Worm (Caenorhabditis elegans) whole organism, L4/young adult: ENCODE results near the gene Y26E6A.2.
A peak's percentile ranks its signal among the peaks of the same experiment; 100 is the strongest.

Source experiments
- W03F9.2 ChIP-seq: fragments of 150-350 bp; optimal IDR thresholded peaks from 2 replicates; lab custom pipeline; 2014; ENCODE audit warnings: missing biosample characterization, missing genetic modification characterization
- dao-5 ChIP-seq: sonication (generic microtip); optimal IDR thresholded peaks from 2 replicates; lab custom pipeline; 2016; ENCODE audit warnings: missing genotype, missing genetic modification characterization, moderate library complexity, missing compliant biosample characterization
- him-1 ChIP-seq: sonication (generic microtip); optimal IDR thresholded peaks from 2 replicates; lab custom pipeline; 2016; ENCODE audit warnings: missing genotype, missing genetic modification reagents, missing genetic modification characterization, missing compliant biosample characterization

Gene Y26E6A.2

DNA sequence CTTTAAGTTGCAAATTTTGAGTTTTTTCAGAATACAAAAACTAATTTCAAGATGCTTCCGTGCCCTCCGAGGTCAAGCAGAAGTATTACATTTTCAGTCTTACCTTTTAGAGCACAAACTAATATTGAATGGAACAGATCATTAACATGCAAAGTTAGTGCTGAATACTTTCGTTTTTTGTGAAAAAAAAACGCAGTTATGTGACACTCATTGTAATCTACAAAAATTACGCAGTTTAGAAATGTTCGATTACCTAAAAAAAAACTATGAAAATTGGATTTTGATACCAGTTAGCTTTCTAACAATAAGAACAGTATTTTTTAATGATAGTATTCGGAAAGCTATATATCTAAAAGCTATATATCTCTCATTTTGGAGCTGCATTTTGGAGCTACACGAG is 27.7 kb upstream of the Y26E6A.2 start:
- TF ChIP-seq him-1 (tag; lab: Kevin White, UChicago) (no peak), dao-5 (tag; lab: Kevin White, UChicago) (no peak), W03F9.2 (no peak)

DNA sequence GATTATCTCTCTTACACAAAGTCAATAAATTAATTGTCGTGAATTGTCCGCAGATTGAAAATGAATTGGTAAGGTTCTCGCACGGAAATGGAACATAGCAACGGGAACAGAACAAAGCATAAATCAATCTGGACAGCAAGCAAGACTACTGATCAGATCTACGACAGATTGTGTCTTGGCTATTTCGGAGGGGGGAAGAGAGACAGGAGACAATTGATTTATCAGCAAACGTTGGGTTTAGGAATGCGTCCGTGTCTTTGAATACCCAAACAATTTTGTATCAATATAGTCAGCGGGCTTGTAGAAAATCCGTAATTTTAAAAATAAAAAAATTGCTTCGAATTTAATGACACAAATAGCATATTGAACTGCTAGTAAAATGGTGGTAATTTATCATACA is 27.1 kb upstream of the Y26E6A.2 start:
- no peak for TF ChIP-seq him-1 (tag; lab: Kevin White, UChicago)
- no peak for TF ChIP-seq W03F9.2
- no peak for TF ChIP-seq dao-5 (tag; lab: Kevin White, UChicago)

DNA sequence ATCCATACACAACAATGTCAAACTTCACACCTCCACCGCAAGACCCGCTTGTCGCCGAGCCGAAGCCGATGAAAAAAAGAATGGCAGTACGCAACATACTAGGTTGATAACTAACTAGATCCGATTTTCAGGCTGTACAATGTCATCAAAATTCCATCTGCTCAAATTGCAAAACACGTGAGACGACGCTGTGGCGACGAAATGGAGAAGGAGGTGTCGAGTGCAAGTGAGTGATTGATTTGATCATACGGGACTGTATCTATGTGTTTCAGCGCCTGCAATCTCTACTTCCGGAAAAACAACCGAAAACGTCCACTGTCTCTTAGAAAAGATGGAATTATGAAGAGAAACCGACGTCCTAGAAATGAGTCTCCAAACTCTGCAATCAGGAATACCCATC is 26.1 kb upstream of the Y26E6A.2 start:
- TF ChIP-seq him-1 (tag; lab: Kevin White, UChicago) = no peak
- TF ChIP-seq dao-5 (tag; lab: Kevin White, UChicago) = no peak
- TF ChIP-seq W03F9.2 = no peak

DNA sequence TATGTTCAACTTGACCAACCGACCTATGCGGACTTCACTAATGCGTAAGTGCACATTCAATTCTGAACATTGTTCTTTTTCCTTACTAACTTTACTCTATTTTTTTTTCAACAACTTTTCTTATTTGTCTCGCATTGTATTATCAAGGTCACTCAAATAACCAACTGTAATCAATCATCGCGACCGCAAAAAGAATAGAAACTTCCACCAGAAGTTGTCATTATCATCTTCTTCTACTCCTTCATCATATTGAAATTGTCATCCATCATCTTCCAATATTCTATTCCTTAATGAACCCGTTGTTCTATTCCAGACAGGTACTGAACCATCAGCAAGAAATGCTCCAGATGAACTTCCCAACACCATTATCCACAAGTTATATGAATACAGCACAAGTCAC is 25.2 kb upstream of the Y26E6A.2 start:
- TF ChIP-seq W03F9.2 (no peak), him-1 (tag; lab: Kevin White, UChicago) (no peak), dao-5 (tag; lab: Kevin White, UChicago) (no peak)

DNA sequence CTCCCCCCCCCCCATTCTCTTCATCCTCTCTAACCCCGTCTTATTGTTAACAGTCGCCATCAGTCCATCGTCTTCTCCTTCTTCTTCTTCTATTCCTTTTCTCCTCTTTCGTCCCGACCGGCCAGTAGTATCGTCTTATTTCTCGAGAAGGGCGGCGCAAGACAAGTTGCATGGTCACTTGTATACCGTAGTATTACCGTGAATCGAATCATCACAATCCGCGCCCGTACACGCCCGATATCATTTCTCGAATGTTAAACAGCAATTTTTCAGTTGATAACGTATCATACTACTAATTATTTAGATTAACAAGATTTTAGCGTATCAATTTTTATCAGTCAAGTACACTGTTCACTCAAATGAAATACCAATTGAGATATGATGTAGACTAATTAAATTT is 23.7 kb upstream of the Y26E6A.2 start:
- TF ChIP-seq him-1 (tag; lab: Kevin White, UChicago) (no peak), W03F9.2 (no peak), dao-5 (tag; lab: Kevin White, UChicago) (no peak)

DNA sequence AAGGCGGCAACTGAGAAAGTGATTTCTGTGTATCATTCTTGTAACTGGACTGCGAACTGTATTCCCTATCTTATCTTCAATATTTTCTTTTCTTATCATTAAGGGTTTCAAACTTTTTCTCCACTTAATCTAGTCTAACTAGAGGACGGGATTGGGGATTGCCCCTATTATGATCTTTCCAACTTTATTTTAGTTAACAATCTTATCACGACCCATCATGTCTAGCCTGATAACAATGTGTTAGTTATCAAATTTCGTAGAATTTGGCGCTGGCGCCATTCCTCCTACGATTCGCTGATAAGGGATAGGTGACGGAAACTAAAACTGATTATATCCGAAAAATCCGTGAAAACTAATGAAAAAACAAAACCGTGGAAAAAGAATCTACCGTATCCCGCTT is 23.2 kb upstream of the Y26E6A.2 start:
- no peak for TF ChIP-seq W03F9.2
- TF ChIP-seq him-1 (tag; lab: Kevin White, UChicago) = no peak
- TF ChIP-seq dao-5 (tag; lab: Kevin White, UChicago) = no peak

DNA sequence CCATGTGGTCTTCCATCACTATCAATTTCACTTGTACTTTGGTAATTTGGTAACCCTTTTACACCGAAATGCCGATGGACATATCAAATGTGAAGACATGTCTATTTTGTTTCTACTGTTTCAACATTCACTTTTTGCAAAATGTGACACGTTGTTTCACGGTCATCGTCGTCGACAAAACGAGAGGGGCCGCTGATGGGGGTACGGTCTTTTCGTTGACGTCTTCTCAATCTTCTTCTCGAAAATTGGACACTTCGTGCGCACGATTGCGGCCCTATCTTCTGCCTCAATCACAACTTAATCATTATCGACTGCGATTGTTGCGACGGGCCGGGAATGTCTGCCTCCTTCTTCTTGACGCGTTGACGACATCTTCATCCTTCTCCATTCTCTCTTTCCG is 22.5 kb upstream of the Y26E6A.2 start:
- TF ChIP-seq him-1 (tag; lab: Kevin White, UChicago) = no peak
- TF ChIP-seq W03F9.2 = no peak
- no peak for TF ChIP-seq dao-5 (tag; lab: Kevin White, UChicago)

DNA sequence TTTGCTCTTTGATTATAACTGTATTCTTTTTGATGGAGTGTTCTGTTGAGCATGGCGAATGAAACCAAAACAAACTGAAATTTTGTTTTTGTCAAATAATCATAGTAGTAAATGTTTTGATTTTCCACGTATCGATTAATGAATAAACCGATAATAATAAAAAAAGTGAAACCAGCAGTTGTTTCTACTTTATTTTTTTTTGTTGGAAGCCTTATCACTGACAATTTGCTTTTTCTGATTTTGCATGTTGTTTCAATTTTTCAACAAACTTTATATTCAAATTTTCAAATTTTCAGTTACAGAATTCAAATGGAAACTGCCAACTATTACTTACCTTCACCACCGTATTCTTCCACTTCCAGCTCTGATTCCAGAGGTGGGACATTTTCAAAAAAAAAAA is 20.4 kb upstream of the Y26E6A.2 start, which contains the start of gene elt-3:
Gene elt-3 (plus strand): TSS at position 301 of the 400 bp plus-strand sequence.
- TF ChIP-seq W03F9.2 (no peak), him-1 (tag; lab: Kevin White, UChicago) (no peak), dao-5 (tag; lab: Kevin White, UChicago) (no peak)

DNA sequence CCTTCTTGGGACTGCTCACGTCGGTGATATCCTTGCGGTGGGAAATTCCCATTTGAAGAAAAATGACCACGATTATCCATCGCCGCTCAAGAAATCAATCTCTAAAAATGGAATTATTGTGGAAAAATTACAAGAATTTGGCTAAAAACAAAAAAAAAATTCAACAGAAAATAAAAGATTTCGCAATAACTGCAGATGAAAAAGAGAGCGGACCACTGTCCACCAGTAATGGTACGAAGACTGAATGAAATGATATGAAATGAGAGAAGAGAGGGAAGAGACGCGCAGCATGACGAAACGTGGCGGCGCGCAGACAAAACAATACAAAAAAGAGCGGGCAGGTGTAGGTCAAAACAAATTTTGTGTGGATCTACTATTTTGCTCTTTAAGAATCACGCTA is 15.3 kb upstream of the Y26E6A.2 start, which contains the start of gene meg-1:
Gene meg-1 (minus strand): TSS at position 101 of the 400 bp plus-strand sequence.
- TF ChIP-seq dao-5 (tag; lab: Kevin White, UChicago) (no peak), W03F9.2 (no peak), him-1 (tag; lab: Kevin White, UChicago) (no peak)

DNA sequence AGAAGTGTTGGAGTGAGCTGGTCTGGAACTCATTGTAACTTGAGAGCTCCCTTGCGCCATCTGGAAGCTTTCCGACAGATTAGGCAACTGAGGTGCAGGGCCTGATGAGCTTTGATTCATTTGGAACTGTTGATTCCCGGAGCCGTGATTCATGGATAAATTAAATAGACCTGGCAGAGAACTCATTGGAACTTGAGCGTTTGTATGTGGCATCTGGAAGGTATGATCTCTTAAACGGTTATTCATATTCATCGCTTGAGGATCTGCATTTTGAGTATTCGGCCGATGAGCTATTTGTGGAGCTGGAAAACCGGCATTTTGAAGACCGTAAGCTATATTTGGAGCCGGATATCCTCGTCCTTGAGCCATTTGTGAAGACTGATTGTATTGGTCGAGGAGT is 14.3 kb upstream of the Y26E6A.2 start:
- no peak for TF ChIP-seq W03F9.2
- TF ChIP-seq dao-5 (tag; lab: Kevin White, UChicago) = no peak
- TF ChIP-seq him-1 (tag; lab: Kevin White, UChicago) = no peak

DNA sequence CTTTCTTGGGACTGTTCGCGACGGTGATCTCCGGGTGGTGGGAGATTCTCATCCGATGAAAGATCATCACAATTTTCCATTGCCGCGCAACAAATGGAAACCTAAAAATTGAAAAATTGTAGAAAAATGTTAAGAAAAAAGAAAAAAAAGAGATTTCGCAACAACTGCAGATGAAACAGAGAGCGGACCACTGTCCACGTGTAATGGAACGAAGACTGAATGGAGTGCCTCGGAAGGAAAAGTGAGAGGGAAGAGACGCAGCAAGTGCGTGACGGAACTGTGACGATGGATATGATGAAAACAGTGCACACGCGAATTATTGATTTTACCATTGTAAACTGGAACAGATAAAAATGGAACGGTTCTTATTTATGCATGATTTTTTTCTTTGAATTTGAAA is 11.8 kb upstream of the Y26E6A.2 start, which contains the start of gene meg-2:
Gene meg-2 (minus strand): TSS at position 101 of the 400 bp plus-strand sequence.
- no peak for TF ChIP-seq him-1 (tag; lab: Kevin White, UChicago)
- no peak for TF ChIP-seq W03F9.2
- no peak for TF ChIP-seq dao-5 (tag; lab: Kevin White, UChicago)

DNA sequence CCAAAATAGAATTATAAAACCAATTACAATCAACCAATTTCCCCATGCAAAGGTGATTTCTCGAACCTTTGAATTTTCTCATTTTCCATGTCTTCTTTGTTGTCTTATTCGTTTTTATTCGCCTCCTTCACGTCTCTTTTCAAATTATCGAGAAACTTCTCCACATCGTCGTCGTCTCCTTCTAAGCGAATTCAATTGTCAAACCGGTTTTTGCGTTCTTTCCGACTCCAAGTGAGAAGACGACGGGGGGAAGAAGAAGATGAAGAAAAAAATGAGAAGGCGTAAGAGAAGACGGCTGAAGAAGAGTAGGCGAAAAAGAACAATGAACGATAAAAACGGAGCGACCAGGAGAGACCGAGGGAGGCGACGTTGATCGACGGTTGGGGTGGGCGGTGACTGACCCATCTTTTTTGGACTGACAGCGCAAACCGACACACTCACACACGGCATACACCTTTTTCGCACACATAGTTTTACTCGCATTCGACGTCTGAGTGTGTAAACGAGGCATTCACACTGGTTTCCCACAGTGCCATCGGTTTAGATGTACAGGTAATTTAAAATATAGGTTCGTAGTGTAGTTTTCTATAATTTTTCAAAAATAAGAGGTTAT is 6.3 kb upstream of the Y26E6A.2 start:
- TF ChIP-seq him-1 (tag; lab: Kevin White, UChicago) = no peak
- no peak for TF ChIP-seq dao-5 (tag; lab: Kevin White, UChicago)
- TF ChIP-seq W03F9.2 = no peak

DNA sequence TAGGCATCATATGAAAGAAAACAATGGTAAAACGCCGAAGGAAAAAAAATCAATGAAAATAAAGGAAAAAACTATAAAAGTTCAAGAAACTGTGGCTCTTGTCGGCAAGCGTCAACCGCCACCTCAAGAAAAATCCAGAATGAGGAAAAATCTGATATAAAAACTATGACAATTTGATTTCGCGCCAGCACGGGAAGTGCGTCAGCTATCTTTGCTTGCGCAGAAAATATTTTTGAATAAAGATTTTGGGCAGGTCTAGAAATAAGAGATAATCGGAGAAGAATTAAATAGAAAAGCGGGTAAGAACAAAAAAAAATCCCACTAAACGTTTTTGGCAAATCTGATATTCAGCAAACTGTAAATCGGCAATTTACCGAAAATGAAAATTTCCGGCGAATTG is 4.0 kb upstream of the Y26E6A.2 start:
- no peak for TF ChIP-seq dao-5 (tag; lab: Kevin White, UChicago)
- no peak for TF ChIP-seq W03F9.2

DNA sequence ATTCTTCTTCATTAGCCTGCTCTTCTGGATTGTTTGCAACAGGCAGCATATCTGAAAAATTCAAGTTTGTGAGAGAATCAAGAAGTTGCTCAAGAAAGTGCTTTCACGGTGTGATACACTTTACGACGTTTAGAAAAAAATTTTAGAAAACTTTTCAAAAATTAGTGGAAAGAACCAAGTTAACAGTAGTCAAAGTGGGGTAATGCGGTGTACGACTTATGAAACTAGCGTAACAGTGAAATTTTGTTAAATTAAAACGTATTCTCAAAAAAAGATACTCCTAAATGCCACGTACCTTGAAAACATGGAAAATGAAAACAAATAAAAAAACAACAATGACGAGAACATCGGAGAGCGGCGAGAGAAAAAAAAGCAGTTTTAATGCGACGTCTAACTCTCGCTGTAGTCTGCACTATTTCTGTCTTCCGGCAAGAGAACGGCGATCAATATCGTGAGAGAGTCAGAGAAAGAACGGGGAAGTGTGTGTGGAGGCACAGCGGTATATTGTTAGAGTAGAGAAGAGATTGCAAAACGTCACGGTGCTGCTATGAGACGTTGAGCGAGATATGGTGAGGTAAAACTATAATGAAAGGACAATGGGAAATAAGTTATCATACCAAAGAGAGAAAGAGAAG is 3.0 kb upstream of the Y26E6A.2 start, which contains the start of gene ekl-5:
Gene ekl-5 (minus strand): TSS at position 51 of the 635 bp plus-strand sequence.
- no peak for TF ChIP-seq dao-5 (tag; lab: Kevin White, UChicago)
- TF ChIP-seq him-1 (tag; lab: Kevin White, UChicago) = no peak
- TF ChIP-seq W03F9.2 = peak; percentile 49

DNA sequence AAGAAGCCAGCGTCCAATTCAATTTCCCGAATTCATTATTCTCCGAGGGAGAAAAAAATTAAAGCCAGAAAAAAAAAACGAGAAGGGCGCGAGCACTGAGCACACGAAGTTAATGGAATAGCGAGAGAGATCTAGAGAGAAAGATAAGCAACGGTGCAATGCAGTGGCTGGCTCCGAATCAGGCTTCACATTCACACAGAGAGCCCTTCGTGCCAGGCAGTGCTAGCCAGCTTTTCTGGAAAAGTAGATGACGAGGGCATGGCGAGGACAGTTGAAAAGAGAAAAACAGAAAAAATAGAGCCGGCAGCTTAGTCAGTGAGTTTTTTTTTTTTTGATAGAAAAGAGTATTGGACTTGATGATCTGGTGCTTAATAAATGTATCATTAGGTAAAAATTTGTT is 548 bp downstream of the Y26E6A.2 start:
- TF ChIP-seq W03F9.2 = no peak
- TF ChIP-seq him-1 (tag; lab: Kevin White, UChicago) = no peak
- no peak for TF ChIP-seq dao-5 (tag; lab: Kevin White, UChicago)
